Fruit fly (Drosophila melanogaster) whole organism, embryonic: ENCODE results near the gene CG2663.

Source experiments
- Bdp1 ChIP-seq: fragments of 200-800 bp; sonication (Bioruptor generic); optimal IDR thresholded peaks from 3 replicates; lab custom pipeline; 2016; ENCODE audit warnings: missing biosample characterization, missing genetic modification characterization
- CG10267 ChIP-seq: fragments of 200-800 bp; sonication (Bioruptor generic); optimal IDR thresholded peaks from 2 replicates; lab custom pipeline; 2018; ENCODE audit warnings: missing biosample characterization, mild to moderate bottlenecking, missing genetic modification characterization, moderate library complexity
- CG13624 ChIP-seq: fragments of 200-800 bp; sonication (Bioruptor generic); optimal IDR thresholded peaks from 2 replicates; lab custom pipeline; 2016; ENCODE audit warnings: missing biosample characterization, missing genetic modification characterization
- CG14014 ChIP-seq: fragments of 200-800 bp; sonication (Bioruptor generic); IDR thresholded peaks from 2 replicates; pipeline ENCODE4 v1.3.6; 2022; ENCODE audit warnings: missing biosample characterization, missing genetic modification characterization
- CG15514 ChIP-seq: fragments of 200-800 bp; sonication (Bioruptor generic); optimal IDR thresholded peaks from 3 replicates; lab custom pipeline; 2017; ENCODE audit warnings: missing biosample characterization, missing genetic modification characterization, mild to moderate bottlenecking, moderate library complexity, missing genetic modification reagents
- CG15601 ChIP-seq: fragments of 200-800 bp; sonication (Bioruptor generic); optimal IDR thresholded peaks from 3 replicates; lab custom pipeline; 2019; ENCODE audit warnings: missing biosample characterization, mild to moderate bottlenecking, missing genetic modification characterization, moderate library complexity
- CG16813 ChIP-seq: fragments of 200-800 bp; sonication (Bioruptor generic); IDR thresholded peaks from 3 replicates; pipeline ENCODE4 v1.3.6; 2022; ENCODE audit warnings: missing biosample characterization, missing genetic modification characterization; ENCODE audit not compliant: partially characterized antibody
- CG17186 ChIP-seq: fragments of 200-800 bp; sonication (Bioruptor generic); optimal IDR thresholded peaks from 3 replicates; lab custom pipeline; 2017; ENCODE audit warnings: missing biosample characterization, missing genetic modification reagents, missing genetic modification characterization
- CG17568 ChIP-seq: fragments of 200-800 bp; sonication (Bioruptor generic); optimal IDR thresholded peaks from 2 replicates; lab custom pipeline; 2018; ENCODE audit warnings: missing biosample characterization, mild to moderate bottlenecking, missing genetic modification characterization, moderate library complexity
- CG2120 ChIP-seq: fragments of 200-800 bp; sonication (Bioruptor generic); optimal IDR thresholded peaks from 3 replicates; lab custom pipeline; 2016; ENCODE audit warnings: missing biosample characterization, missing genetic modification characterization
- CG2129 ChIP-seq: fragments of 200-800 bp; sonication (Bioruptor generic); IDR thresholded peaks from 2 replicates; pipeline ENCODE4 v1.3.6; 2022; ENCODE audit warnings: missing biosample characterization, missing genetic modification characterization; ENCODE audit not compliant: partially characterized antibody
- CG3838 ChIP-seq: fragments of 200-800 bp; sonication (Bioruptor generic); optimal IDR thresholded peaks from 3 replicates; lab custom pipeline; 2016; ENCODE audit warnings: missing biosample characterization, missing genetic modification characterization
- CG4282 ChIP-seq: fragments of 200-800 bp; sonication (Bioruptor generic); optimal IDR thresholded peaks from 2 replicates; lab custom pipeline; 2016; ENCODE audit warnings: missing biosample characterization, missing genetic modification characterization
- CG4328 ChIP-seq: fragments of 200-800 bp; sonication (Bioruptor generic); optimal IDR thresholded peaks from 3 replicates; lab custom pipeline; 2017; ENCODE audit warnings: missing biosample characterization, missing genetic modification reagents, missing genetic modification characterization
- CG6272 ChIP-seq: fragments of 200-800 bp; sonication (Bioruptor generic); IDR thresholded peaks from 2 replicates; pipeline ENCODE4 v1.3.6; 2022; ENCODE audit warnings: missing biosample characterization, missing genetic modification characterization
- CG6791 ChIP-seq: fragments of 200-800 bp; sonication (Bioruptor generic); IDR thresholded peaks from 3 replicates; pipeline ENCODE4 v1.3.6; 2022; ENCODE audit warnings: missing biosample characterization, missing genetic modification characterization; ENCODE audit not compliant: partially characterized antibody
- CG7556 ChIP-seq: fragments of 200-800 bp; sonication (Bioruptor generic); optimal IDR thresholded peaks from 2 replicates; lab custom pipeline; 2017; ENCODE audit warnings: missing biosample characterization, mild to moderate bottlenecking, missing genetic modification characterization
- CG7963 ChIP-seq: fragments of 200-800 bp; sonication (Bioruptor generic); IDR thresholded peaks from 3 replicates; pipeline ENCODE4 v1.3.6; 2022; ENCODE audit warnings: missing biosample characterization, missing genetic modification characterization; ENCODE audit not compliant: partially characterized antibody
- CG8944 ChIP-seq: fragments of 200-800 bp; sonication (Bioruptor generic); optimal IDR thresholded peaks from 3 replicates; lab custom pipeline; 2016; ENCODE audit warnings: missing biosample characterization, missing genetic modification characterization
- CHES-1-like ChIP-seq: fragments of 200-800 bp; sonication (Bioruptor generic); optimal IDR thresholded peaks from 2 replicates; lab custom pipeline; 2016; ENCODE audit warnings: missing biosample characterization, missing genetic modification characterization
- D19A ChIP-seq: fragments of 200-800 bp; optimal IDR thresholded peaks from 3 replicates; lab custom pipeline; 2019; ENCODE audit warnings: missing biosample characterization, mild to moderate bottlenecking, missing genetic modification characterization, moderate library complexity
- Eip74EF ChIP-seq, 2 experiments: fragments of 200-800 bp in 1 of 2; fragments of >200 bp in 1 of 2; sonication (Bioruptor generic) in 1 of 2; optimal IDR thresholded peaks; 2 replicates each; lab custom pipeline; 2017 to 2019; ENCODE audit warnings: missing biosample characterization in 2 of 2, missing genetic modification characterization in 2 of 2, mild to moderate bottlenecking in 1 of 2, moderate library complexity in 1 of 2
- Ets97D ChIP-seq: fragments of 200-800 bp; sonication (Bioruptor generic); optimal IDR thresholded peaks from 3 replicates; lab custom pipeline; 2016; ENCODE audit warnings: missing biosample characterization, missing genetic modification characterization
- HLH4C ChIP-seq: fragments of 200-800 bp; sonication (Bioruptor generic); IDR thresholded peaks from 3 replicates; pipeline ENCODE4 v1.3.6; 2022; ENCODE audit warnings: missing biosample characterization, missing genetic modification characterization; ENCODE audit not compliant: partially characterized antibody
- Hr3 ChIP-seq: fragments of 200-800 bp; sonication (Bioruptor generic); optimal IDR thresholded peaks from 3 replicates; lab custom pipeline; 2016; ENCODE audit warnings: missing biosample characterization, missing genetic modification characterization
- Sry-δ ChIP-seq: fragments of 200-800 bp; sonication (Bioruptor generic); optimal IDR thresholded peaks from 2 replicates; lab custom pipeline; 2016; ENCODE audit warnings: missing biosample characterization, missing genetic modification characterization
- bbx ChIP-seq: fragments of 200-800 bp; sonication (Bioruptor generic); IDR thresholded peaks from 2 replicates; pipeline ENCODE4 v1.3.6; 2022; ENCODE audit warnings: missing biosample characterization, missing genetic modification characterization; ENCODE audit not compliant: partially characterized antibody
- bowl ChIP-seq: fragments of 200-800 bp; sonication (Bioruptor generic); IDR thresholded peaks from 2 replicates; pipeline ENCODE4 v1.3.6; 2022; ENCODE audit warnings: missing biosample characterization, missing genetic modification characterization
- chinmo ChIP-seq: fragments of 200-800 bp; sonication (Bioruptor generic); IDR thresholded peaks from 4 replicates; pipeline ENCODE4 v1.3.6; 2022; ENCODE audit warnings: missing biosample characterization, missing genetic modification characterization; ENCODE audit not compliant: partially characterized antibody
- da ChIP-seq: fragments of 200-800 bp; sonication (Bioruptor generic); optimal IDR thresholded peaks from 2 replicates; lab custom pipeline; 2016; ENCODE audit warnings: missing biosample characterization, missing genetic modification characterization
- dati ChIP-seq: fragments of 200-800 bp; sonication (Bioruptor generic); IDR thresholded peaks from 2 replicates; pipeline ENCODE4 v1.3.6; 2022; ENCODE audit warnings: missing biosample characterization, missing genetic modification characterization
- dmrt11E ChIP-seq: fragments of 200-800 bp; sonication (Bioruptor generic); optimal IDR thresholded peaks from 3 replicates; lab custom pipeline; 2018; ENCODE audit warnings: missing biosample characterization, mild to moderate bottlenecking, missing genetic modification characterization, moderate library complexity
- ewg ChIP-seq: fragments of 200-800 bp; sonication (Bioruptor generic); optimal IDR thresholded peaks from 3 replicates; lab custom pipeline; 2017; ENCODE audit warnings: mild to moderate bottlenecking, missing biosample characterization, missing genetic modification reagents, missing genetic modification characterization
- gce ChIP-seq: fragments of 200-800 bp; sonication (Bioruptor generic); IDR thresholded peaks from 3 replicates; pipeline ENCODE4 v1.3.6; 2022; ENCODE audit warnings: missing biosample characterization, missing genetic modification characterization
- gsb ChIP-seq: fragments of 200-800 bp; sonication (Bioruptor generic); IDR thresholded peaks from 2 replicates; pipeline ENCODE4 v1.3.6; 2022; ENCODE audit warnings: missing biosample characterization, missing genetic modification characterization
- hth ChIP-seq: fragments of >200 bp; optimal IDR thresholded peaks from 2 replicates; lab custom pipeline; 2017; ENCODE audit warnings: inconsistent platforms
- kni ChIP-seq: fragments of 200-800 bp; sonication (Bioruptor generic); optimal IDR thresholded peaks from 3 replicates; lab custom pipeline; 2017; ENCODE audit warnings: mild to moderate bottlenecking, missing biosample characterization, missing genetic modification reagents, missing genetic modification characterization
- luna ChIP-seq: fragments of 200-800 bp; sonication (Bioruptor generic); optimal IDR thresholded peaks from 2 replicates; lab custom pipeline; 2016; ENCODE audit warnings: missing biosample characterization, missing genetic modification characterization
- mam ChIP-seq: fragments of 200-800 bp; sonication (Bioruptor generic); optimal IDR thresholded peaks from 3 replicates; lab custom pipeline; 2016; ENCODE audit warnings: missing biosample characterization, missing genetic modification characterization
- nmo ChIP-seq: fragments of 200-800 bp; sonication (Bioruptor generic); optimal IDR thresholded peaks from 2 replicates; lab custom pipeline; 2018; ENCODE audit warnings: missing biosample characterization, mild to moderate bottlenecking, missing genetic modification characterization, moderate library complexity
- pb ChIP-seq: fragments of 200-800 bp; sonication (Bioruptor generic); optimal IDR thresholded peaks from 3 replicates; lab custom pipeline; 2016; ENCODE audit warnings: missing biosample characterization, missing genetic modification characterization
- psq ChIP-seq: fragments of 200-800 bp; sonication (Bioruptor generic); optimal IDR thresholded peaks from 2 replicates; lab custom pipeline; 2017; ENCODE audit warnings: missing biosample characterization, missing genetic modification characterization
- row ChIP-seq: fragments of 200-800 bp; sonication (Bioruptor generic); IDR thresholded peaks from 3 replicates; pipeline ENCODE4 v1.3.6; 2022; ENCODE audit warnings: missing biosample characterization, missing genetic modification characterization
- run ChIP-seq: fragments of 200-800 bp; sonication (Bioruptor generic); optimal IDR thresholded peaks from 3 replicates; lab custom pipeline; 2018; ENCODE audit warnings: missing biosample characterization, mild to moderate bottlenecking, missing genetic modification characterization
- salm ChIP-seq: fragments of 200-800 bp; sonication (Bioruptor generic); optimal IDR thresholded peaks from 2 replicates; lab custom pipeline; 2018; ENCODE audit warnings: missing biosample characterization, mild to moderate bottlenecking, missing genetic modification characterization
- sens ChIP-seq: fragments of 200-800 bp; sonication (Bioruptor generic); peaks from one replicate; lab custom pipeline; 2016; ENCODE audit warnings: missing biosample characterization, missing genetic modification characterization
- sna ChIP-seq: fragments of 200-800 bp; sonication (Bioruptor generic); IDR thresholded peaks from 2 replicates; pipeline ENCODE4 v1.3.6; 2022; ENCODE audit warnings: missing biosample characterization, missing genetic modification characterization; ENCODE audit not compliant: partially characterized antibody
- unc-4 ChIP-seq: fragments of 200-800 bp; sonication (Bioruptor generic); IDR thresholded peaks from 2 replicates; pipeline ENCODE4 v1.3.6; 2022; ENCODE audit warnings: missing biosample characterization, missing genetic modification characterization; ENCODE audit not compliant: partially characterized antibody
- vfl ChIP-seq: fragments of 200-800 bp; sonication (Bioruptor generic); optimal IDR thresholded peaks from 2 replicates; lab custom pipeline; 2016; ENCODE audit warnings: missing biosample characterization, missing genetic modification characterization
- zf30C ChIP-seq: fragments of 200-800 bp; sonication (Bioruptor generic); optimal IDR thresholded peaks from 3 replicates; lab custom pipeline; 2018; ENCODE audit warnings: missing biosample characterization, mild to moderate bottlenecking, missing genetic modification characterization

The CG2663 gene

dm6 chr3R:5374720-5375119 lies 29.2 kb downstream of the CG2663 start, which contains the start of the genes hd and CG14667 (continued):
- peak; percentile 66; the same call in 1 of the 2 replicates for TF ChIP-seq sna (GFP tag; lab: Robert Waterston, UW)
- no peak for TF ChIP-seq hth (lab: Kevin White, UChicago)
- no peak for TF ChIP-seq luna (GFP tag; lab: Kevin White, UChicago)
- no peak for TF ChIP-seq CG3838 (GFP tag; lab: Kevin White, UChicago)
- TF ChIP-seq gce (GFP tag; lab: Robert Waterston, UW) = no peak
- TF ChIP-seq Ets97D (GFP tag; lab: Kevin White, UChicago) = peak; percentile 23
- no peak for TF ChIP-seq dmrt11E (tag; lab: Kevin White, UChicago)
- TF ChIP-seq CG13624 (GFP tag; lab: Kevin White, UChicago) = peak; percentile 21
- TF ChIP-seq D19A (tag; lab: Kevin White, UChicago) = no peak
- TF ChIP-seq chinmo (GFP tag; lab: Robert Waterston, UW) = 0 out of 4 replicates have a peak, but pooled peaks have one; percentile 45
- TF ChIP-seq CG2129 (GFP tag; lab: Robert Waterston, UW) = peak; percentile 24; the same call in 1 of the 2 replicates
- peak; percentile 40 for TF ChIP-seq nmo
- TF ChIP-seq CG4282 (GFP tag; lab: Kevin White, UChicago) = no peak
- 0 out of 3 replicates have a peak, but pooled peaks have one; percentile 45 for TF ChIP-seq CG6791 (GFP tag; lab: Robert Waterston, UW)
- no peak for TF ChIP-seq pb (GFP tag; lab: Kevin White, UChicago)
- no peak for TF ChIP-seq ewg (GFP tag; lab: Kevin White, UChicago)
- peak; percentile 31 for TF ChIP-seq CG15601 (tag; lab: Kevin White, UChicago)
- no peak for TF ChIP-seq dati (GFP tag; lab: Robert Waterston, UW)
- no peak for TF ChIP-seq Bdp1 (GFP tag; lab: Kevin White, UChicago)
- TF ChIP-seq unc-4 (GFP tag; lab: Robert Waterston, UW) = peak; percentile 62; the same call in 1 of the 2 replicates
- no peak for TF ChIP-seq CG8944 (GFP tag; lab: Kevin White, UChicago)
- TF ChIP-seq vfl (GFP tag; lab: Kevin White, UChicago) = no peak
- TF ChIP-seq run = no peak
- peak; percentile 49; the same call in 2 of the 3 replicates for TF ChIP-seq CG7963
- peak; percentile 69 for TF ChIP-seq CG17186
- no peak for TF ChIP-seq CG14014 (GFP tag; lab: Robert Waterston, UW)
- 0 out of 3 replicates have a peak, but pooled peaks have one; percentile 42 for TF ChIP-seq row
- no peak for TF ChIP-seq mam (GFP tag; lab: Kevin White, UChicago)
- TF ChIP-seq Sry-δ (GFP tag; lab: Kevin White, UChicago) = peak; percentile 67
- TF ChIP-seq CG10267 (tag; lab: Kevin White, UChicago) = peak; percentile 41
- no peak for TF ChIP-seq zf30C (GFP tag; lab: Kevin White, UChicago)
- TF ChIP-seq bbx (GFP tag; lab: Robert Waterston, UW) = peak; percentile 26; the same call in 1 of the 2 replicates
- TF ChIP-seq gsb (GFP tag; lab: Robert Waterston, UW) = no peak
- TF ChIP-seq Eip74EF (GFP tag; optimal IDR thresholded peaks at IDR 0.05; lab: Kevin White, UChicago) = no peak
- no peak for TF ChIP-seq CG17568 (GFP tag; lab: Kevin White, UChicago)
- TF ChIP-seq da (GFP tag; lab: Kevin White, UChicago) = no peak
- no peak for TF ChIP-seq bowl (GFP tag; lab: Robert Waterston, UW)
- TF ChIP-seq kni = no peak
- no peak for TF ChIP-seq salm
- TF ChIP-seq Hr3 (GFP tag; lab: Kevin White, UChicago) = no peak
- TF ChIP-seq CHES-1-like = peak; percentile 10
- TF ChIP-seq CG16813 (GFP tag; lab: Robert Waterston, UW) = peak; percentile 64
- peak; percentile 84 for TF ChIP-seq sens (GFP tag; lab: Kevin White, UChicago)
- peak; percentile 60 for TF ChIP-seq HLH4C (GFP tag; lab: Robert Waterston, UW)
- TF ChIP-seq psq (GFP tag; lab: Kevin White, UChicago) = no peak
- TF ChIP-seq CG7556 (GFP tag; lab: Kevin White, UChicago) = no peak
- peak; percentile 17 for TF ChIP-seq CG2120 (GFP tag; lab: Kevin White, UChicago)
- TF ChIP-seq CG6272 (GFP tag; lab: Robert Waterston, UW) = no peak
- peak; percentile 66 for TF ChIP-seq CG15514 (GFP tag; lab: Kevin White, UChicago)
- TF ChIP-seq CG4328 (GFP tag; lab: Kevin White, UChicago) = no peak
